Fruit fly (Drosophila melanogaster): Measurements from ENCODE around the gene betaGlu.

The betaGlu gene

dm6 chr3R:31771790-31772576 lies at the start of gene betaGlu, which contains the start of gene sip3:
betaGlu (minus strand) TSS chr3R:31771848.
sip3 (plus strand) TSS chr3R:31772219.
- TF ChIP-seq CG8478 (optimal IDR thresholded peaks at IDR 0.05): no peak
- no peak for TF ChIP-seq CTCF (optimal IDR thresholded peaks at IDR 0.05)

- TF ChIP-seq CG8478 (optimal IDR thresholded peaks at IDR 0.05): no peak
- TF ChIP-seq CTCF (optimal IDR thresholded peaks at IDR 0.05): no peak
Observed at dm6 chr3R:31812976-31813298, 41.3 kb upstream of the betaGlu start.

- TF ChIP-seq CG8478 (optimal IDR thresholded peaks at IDR 0.05): no peak
- TF ChIP-seq CTCF (optimal IDR thresholded peaks at IDR 0.05): peak; percentile 73 to 88
Observed at dm6 chr3R:31812117-31812975, 40.7 kb upstream of the betaGlu start, which contains the start of the genes FeCH and RhoGAP100F. FeCH (minus strand) TSS chr3R:31812296. RhoGAP100F (plus strand) TSS chr3R:31812609.

dm6 chr3R:31810073-31810530 lies 38.5 kb upstream of the betaGlu start, which contains the start of gene Rift:
Rift (minus strand) TSS chr3R:31810186.
- TF ChIP-seq CG8478 (optimal IDR thresholded peaks at IDR 0.05) (no peak), CTCF (optimal IDR thresholded peaks at IDR 0.05) (no peak)

- TF ChIP-seq CTCF (optimal IDR thresholded peaks at IDR 0.05): no peak
- TF ChIP-seq CG8478 (optimal IDR thresholded peaks at IDR 0.05): no peak
Observed at dm6 chr3R:31809622-31810021, 38.0 kb upstream of the betaGlu start.

dm6 chr3R:31808571-31808970 lies 36.9 kb upstream of the betaGlu start:
- TF ChIP-seq CTCF (optimal IDR thresholded peaks at IDR 0.05) (no peak), CG8478 (optimal IDR thresholded peaks at IDR 0.05) (no peak)

dm6 chr3R:31805228-31805738 lies 33.6 kb upstream of the betaGlu start, which contains the start of the genes CG42233 and CG1971:
CG42233 (minus strand) TSS chr3R:31805278.
CG1971 (plus strand) TSS chr3R:31805468.
- TF ChIP-seq CTCF (optimal IDR thresholded peaks at IDR 0.05): no peak
- no peak for TF ChIP-seq CG8478 (optimal IDR thresholded peaks at IDR 0.05)

- TF ChIP-seq CTCF (optimal IDR thresholded peaks at IDR 0.05) (no peak), CG8478 (optimal IDR thresholded peaks at IDR 0.05) (no peak)
Observed at dm6 chr3R:31800663-31801062, 29.0 kb upstream of the betaGlu start, which contains the start of gene Ir100a. Ir100a (plus strand) TSS chr3R:31800963.

- TF ChIP-seq CG8478 (optimal IDR thresholded peaks at IDR 0.05): no peak
- peak in 1 of 2 experiments; percentile 38 for TF ChIP-seq CTCF (optimal IDR thresholded peaks at IDR 0.05)
Observed at dm6 chr3R:31794457-31794856, 22.8 kb upstream of the betaGlu start.

dm6 chr3R:31793664-31794417 lies 22.2 kb upstream of the betaGlu start, which contains the start of the genes Mccc1 and Acf:
Mccc1 (minus strand) TSS chr3R:31793907.
Acf (plus strand) TSS chr3R:31793981.
- no peak for TF ChIP-seq CTCF (optimal IDR thresholded peaks at IDR 0.05)
- TF ChIP-seq CG8478 (optimal IDR thresholded peaks at IDR 0.05): no peak

- no peak for TF ChIP-seq CG8478 (optimal IDR thresholded peaks at IDR 0.05)
- no peak for TF ChIP-seq CTCF (optimal IDR thresholded peaks at IDR 0.05)
Observed at dm6 chr3R:31777482-31778165, 6.0 kb upstream of the betaGlu start.

- TF ChIP-seq CG8478 (optimal IDR thresholded peaks at IDR 0.05) (no peak), CTCF (optimal IDR thresholded peaks at IDR 0.05) (no peak)
Observed at dm6 chr3R:31776583-31777362, 5.1 kb upstream of the betaGlu start, which contains the start of the genes CG2126 and faf. CG2126 (minus strand) TSS chr3R:31776652. faf (plus strand) TSS chr3R:31777020.

- TF ChIP-seq CG8478 (optimal IDR thresholded peaks at IDR 0.05): no peak
- TF ChIP-seq CTCF (optimal IDR thresholded peaks at IDR 0.05): no peak
Observed at dm6 chr3R:31768198-31768597, 3.5 kb downstream of the betaGlu start.

Measured in S2 (cell line).